Worm (Caenorhabditis elegans) whole organism, late embryonic: Measurements from ENCODE around the gene toe-2.

Experiments used
- ceh-18 ChIP-seq: sonication (generic microtip); optimal IDR thresholded peaks from 2 replicates; lab custom pipeline; 2016; ENCODE audit warnings: missing genetic modification characterization, missing compliant biosample characterization
- ceh-31 ChIP-seq: sonication (generic microtip); optimal IDR thresholded peaks from 2 replicates; lab custom pipeline; 2016; ENCODE audit warnings: missing genetic modification characterization, missing compliant biosample characterization
- hlh-15 ChIP-seq: sonication (generic microtip); optimal IDR thresholded peaks from 2 replicates; lab custom pipeline; 2016; ENCODE audit warnings: missing genetic modification characterization, missing compliant biosample characterization
- tbx-2 ChIP-seq: sonication (generic microtip); optimal IDR thresholded peaks from 2 replicates; lab custom pipeline; 2016; ENCODE audit warnings: missing genetic modification characterization, missing compliant biosample characterization
- ttx-3 ChIP-seq: sonication (generic microtip); optimal IDR thresholded peaks from 2 replicates; lab custom pipeline; 2016; ENCODE audit warnings: missing genetic modification reagents, missing genetic modification characterization, missing compliant biosample characterization

DNA sequence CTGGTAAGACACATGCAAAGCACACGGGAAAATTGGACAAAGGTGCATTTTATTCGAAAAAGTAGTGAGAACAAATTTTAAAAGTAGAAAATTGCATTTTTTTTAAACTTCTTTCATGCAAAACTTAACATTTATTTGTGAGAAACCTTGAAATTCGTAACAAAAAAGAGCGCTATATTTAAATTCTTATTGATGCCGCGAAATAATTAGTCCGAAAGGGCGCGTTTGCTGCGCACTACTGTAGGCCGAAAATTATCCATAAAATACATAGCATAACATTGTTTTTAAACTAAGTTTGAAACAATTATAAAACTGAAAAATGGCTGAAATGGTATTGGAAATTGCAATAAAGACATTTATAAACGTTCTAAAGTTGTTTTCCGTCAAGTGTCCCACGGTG, 1.5 kb downstream of the toe-2 start:
- TF ChIP-seq ceh-31 (tag; lab: Kevin White, UChicago) (no peak), ttx-3 (tag; lab: Kevin White, UChicago) (no peak), tbx-2 (tag; lab: Kevin White, UChicago) (no peak), hlh-15 (tag; lab: Kevin White, UChicago) (no peak), ceh-18 (tag; lab: Kevin White, UChicago) (no peak)
